Fruit fly (Drosophila melanogaster) whole organism, pupa: Measurements from ENCODE around the gene CG15221.

Source experiments
- CG12605 ChIP-seq: fragments of 200-800 bp; sonication (Bioruptor generic); IDR thresholded peaks from 2 replicates; pipeline ENCODE4 v1.3.6; 2022; ENCODE audit warnings: missing biosample characterization, missing genetic modification characterization
- CG17806 ChIP-seq: fragments of 200-800 bp; sonication (Bioruptor generic); optimal IDR thresholded peaks from 2 replicates; lab custom pipeline; 2018; ENCODE audit warnings: missing biosample characterization, mild to moderate bottlenecking, missing genetic modification characterization, moderate library complexity
- CG4496 ChIP-seq: fragments of 200-800 bp; sonication (Bioruptor generic); IDR thresholded peaks from 3 replicates; pipeline ENCODE4 v1.3.6; 2022; ENCODE audit warnings: missing biosample characterization, missing genetic modification characterization
- CG8159 ChIP-seq: fragments of 200-800 bp; sonication (Bioruptor generic); optimal IDR thresholded peaks from 3 replicates; lab custom pipeline; 2018; ENCODE audit warnings: missing biosample characterization, mild to moderate bottlenecking, missing genetic modification characterization, moderate library complexity
- CG8301 ChIP-seq: fragments of 200-800 bp; sonication (Bioruptor generic); optimal IDR thresholded peaks from 2 replicates; lab custom pipeline; 2018; ENCODE audit warnings: missing biosample characterization, mild to moderate bottlenecking, missing genetic modification characterization
- CG9948 ChIP-seq: fragments of 200-800 bp; sonication (Bioruptor generic); optimal IDR thresholded peaks from 2 replicates; lab custom pipeline; 2018; ENCODE audit warnings: missing biosample characterization, mild to moderate bottlenecking, missing genetic modification characterization, moderate library complexity
- D1 ChIP-seq: fragments of 200-800 bp; sonication (Bioruptor generic); optimal IDR thresholded peaks from 2 replicates; lab custom pipeline; 2018; ENCODE audit warnings: missing biosample characterization, mild to moderate bottlenecking, missing genetic modification characterization, moderate library complexity
- Pif1A ChIP-seq: fragments of 200-800 bp; sonication (Bioruptor generic); optimal IDR thresholded peaks from 3 replicates; lab custom pipeline; 2016; ENCODE audit warnings: missing biosample characterization, missing genetic modification characterization
- Pif1B ChIP-seq: fragments of 200-800 bp; sonication (Bioruptor generic); optimal IDR thresholded peaks from 3 replicates; lab custom pipeline; 2016; ENCODE audit warnings: missing biosample characterization, missing genetic modification characterization
- fd96Ca ChIP-seq: fragments of 200-800 bp; sonication (Bioruptor generic); IDR thresholded peaks from 3 replicates; pipeline ENCODE4 v1.3.6; 2022; ENCODE audit warnings: missing biosample characterization, missing genetic modification characterization
- gl ChIP-seq: fragments of 200-800 bp; sonication (Bioruptor generic); optimal IDR thresholded peaks from 2 replicates; lab custom pipeline; 2018; ENCODE audit warnings: missing biosample characterization, mild to moderate bottlenecking, missing genetic modification characterization

DNA sequence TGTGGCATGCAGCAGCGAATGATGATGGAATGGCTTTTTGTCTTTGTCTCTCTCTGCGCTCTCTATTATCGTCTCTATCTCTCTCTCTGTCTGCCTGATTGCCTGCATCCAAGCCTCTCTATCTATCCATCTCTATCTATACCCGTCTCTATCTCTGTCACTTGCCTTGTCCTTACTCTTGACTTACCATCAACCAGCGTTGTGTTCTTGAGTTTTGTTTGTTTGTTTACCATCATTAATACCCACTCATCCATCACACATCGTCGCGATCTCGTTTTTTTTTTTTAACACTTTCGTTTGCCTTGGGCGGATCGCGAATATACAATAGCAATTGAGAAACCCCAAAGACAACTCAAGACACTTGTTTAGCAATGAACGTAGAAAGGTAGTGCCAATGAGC, 34.4 kb upstream of the CG15221 start:
- no peak for TF ChIP-seq Pif1B (GFP tag; lab: Kevin White, UChicago)
- no peak for TF ChIP-seq D1 (tag; lab: Kevin White, UChicago)
- no peak for TF ChIP-seq gl (tag; lab: Kevin White, UChicago)
- TF ChIP-seq CG12605 = no peak
- no peak for TF ChIP-seq CG8301
- TF ChIP-seq CG8159 (tag; lab: Kevin White, UChicago) = no peak
- TF ChIP-seq CG9948 (tag; lab: Kevin White, UChicago) = no peak
- no peak for TF ChIP-seq CG17806 (tag; lab: Kevin White, UChicago)
- no peak for TF ChIP-seq CG4496 (GFP tag; lab: Robert Waterston, UW)
- TF ChIP-seq fd96Ca (GFP tag; lab: Robert Waterston, UW) = no peak
- no peak for TF ChIP-seq Pif1A (GFP tag; lab: Kevin White, UChicago)
